Worm (Caenorhabditis elegans): ENCODE results near the gene nlp-7.

Gene nlp-7

DNA sequence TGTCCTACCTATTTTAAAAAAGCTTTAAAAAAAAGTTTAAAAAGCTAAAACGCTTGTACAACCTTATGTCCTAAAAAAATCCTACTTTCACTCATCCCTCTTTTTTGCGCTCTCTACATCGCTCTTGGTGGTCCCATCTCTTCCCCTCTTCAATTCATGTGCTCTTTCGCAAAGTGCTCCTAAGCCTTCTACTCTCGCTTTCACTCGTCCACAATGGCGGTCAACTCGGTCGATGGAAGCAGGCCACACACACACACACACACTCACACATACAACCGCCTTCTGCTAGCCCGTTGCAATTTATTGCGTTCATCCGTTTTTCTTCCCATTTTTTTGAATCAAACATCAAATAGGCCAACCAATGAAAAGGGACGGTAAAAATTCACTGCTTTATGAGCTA lies 23.8 kb upstream of the nlp-7 start:
- TF ChIP-seq hmg-1.1 (GFP tag; IDR thresholded peaks at IDR 0.05) (peak; percentile 54; the same call in 1 of the 2 replicates), ceh-82 (tag; optimal IDR thresholded peaks at IDR 0.05) (no peak), lin-29 (GFP tag; IDR thresholded peaks at IDR 0.05) (no peak), mes-2 (tag; optimal IDR thresholded peaks at IDR 0.05; ENCODE audit: poor library complexity, severe bottlenecking) (peak; percentile 47), aha-1 (tag) (peak; percentile 79), hif-1 (tag; optimal IDR thresholded peaks at IDR 0.05) (no peak), egl-43 (GFP tag; IDR thresholded peaks at IDR 0.05) (0 out of 2 replicates have a peak, but pooled peaks have one; percentile 46), set-16 (GFP tag; IDR thresholded peaks at IDR 0.05) (no peak), attf-4 (tag; optimal IDR thresholded peaks at IDR 0.05) (no peak), mdt-29 (GFP tag; IDR thresholded peaks at IDR 0.05) (no peak)

DNA sequence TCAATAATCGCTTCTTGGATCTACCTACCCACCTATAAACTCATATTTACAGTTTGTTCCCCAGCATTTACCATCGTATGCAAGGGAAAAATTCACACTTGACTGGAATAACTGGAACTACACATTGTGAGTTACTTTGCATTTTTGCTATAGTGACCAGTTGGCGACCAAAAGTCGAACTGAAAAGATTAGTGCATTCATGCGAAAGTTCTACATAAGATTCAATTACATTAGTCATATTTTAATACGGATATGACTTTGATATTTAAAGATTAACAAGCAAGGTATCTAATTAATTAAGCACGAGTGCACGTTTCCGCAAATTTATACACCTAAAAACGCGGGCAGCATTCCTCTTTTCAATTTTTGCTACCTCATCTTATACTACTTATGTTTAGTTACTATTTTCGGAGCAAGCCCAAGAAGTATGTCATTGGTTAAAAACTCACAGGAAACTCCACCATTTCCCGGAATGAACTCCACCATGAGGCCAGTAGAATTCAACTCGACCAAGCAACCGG lies 21.9 kb upstream of the nlp-7 start, which contains the start of gene jmjd-3.1:
Gene jmjd-3.1 (plus strand): TSS at position 51 of the 521 bp plus-strand sequence.
- TF ChIP-seq unc-62 (GFP tag; optimal IDR thresholded peaks at IDR 0.05 in 1 of 2) (peak in 1 of 2 experiments; percentile 69), unc-62 (tag; optimal IDR thresholded peaks at IDR 0.05) (no peak), gei-8 (GFP tag; optimal IDR thresholded peaks at IDR 0.05) (no peak)

DNA sequence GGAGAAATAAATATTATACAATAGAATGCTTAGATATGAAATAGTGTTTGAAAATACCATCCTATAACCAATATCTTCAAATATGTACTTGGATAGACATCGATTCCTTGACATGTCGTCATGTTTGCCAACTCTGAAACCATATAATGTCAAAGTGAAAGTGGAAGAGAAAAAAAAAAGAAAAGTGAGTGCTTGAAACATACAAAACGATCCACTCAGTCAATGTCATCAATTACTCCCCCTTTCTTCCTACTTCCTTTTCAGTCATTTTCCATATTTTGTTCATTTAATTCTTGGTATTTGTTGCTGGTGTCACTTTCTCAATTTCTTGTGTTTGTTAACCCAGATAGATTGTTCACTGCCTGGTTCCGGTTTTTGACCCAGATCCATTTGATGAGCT lies 12.8 kb upstream of the nlp-7 start, which contains the start of gene F18E9.4:
Gene F18E9.4 (plus strand): TSS at position 301 of the 400 bp plus-strand sequence.
- no peak for TF ChIP-seq pha-4 (GFP tag; IDR thresholded peaks at IDR 0.05)
- TF ChIP-seq pha-4 (tag; optimal IDR thresholded peaks at IDR 0.05): no peak
- no peak for TF ChIP-seq tag-97 (GFP tag; IDR thresholded peaks at IDR 0.05)
- peak; percentile 22 for TF ChIP-seq aha-1 (tag)
- TF ChIP-seq daf-8 (GFP tag; IDR thresholded peaks at IDR 0.05): no peak

DNA sequence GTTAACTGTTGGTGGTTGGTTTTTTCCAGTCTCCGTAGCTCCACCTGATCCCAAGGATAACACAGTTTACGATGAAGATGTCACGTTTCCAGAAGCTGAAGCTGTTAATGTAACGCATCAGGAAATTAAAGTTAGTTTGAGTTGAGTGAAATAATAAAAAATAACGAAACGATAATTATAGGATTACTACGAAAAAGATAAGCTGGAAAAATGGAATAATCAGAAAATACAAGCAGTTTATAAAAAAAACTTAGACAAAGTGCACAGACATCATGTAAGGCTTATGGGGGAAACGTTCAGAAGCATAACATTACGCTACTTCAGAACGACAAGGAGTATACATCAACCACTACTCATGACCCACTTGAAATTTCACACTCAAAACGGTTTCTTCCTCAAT lies 11.5 kb upstream of the nlp-7 start, which contains the start of gene F18E9.8:
Gene F18E9.8 (minus strand): TSS at position 101 of the 400 bp plus-strand sequence.
- no peak for TF ChIP-seq egl-43 (GFP tag; IDR thresholded peaks at IDR 0.05)
- TF ChIP-seq dve-1 (tag; optimal IDR thresholded peaks at IDR 0.05; ENCODE audit: insufficient read depth): no peak
- TF ChIP-seq rbr-2 (tag; optimal IDR thresholded peaks at IDR 0.05): no peak

DNA sequence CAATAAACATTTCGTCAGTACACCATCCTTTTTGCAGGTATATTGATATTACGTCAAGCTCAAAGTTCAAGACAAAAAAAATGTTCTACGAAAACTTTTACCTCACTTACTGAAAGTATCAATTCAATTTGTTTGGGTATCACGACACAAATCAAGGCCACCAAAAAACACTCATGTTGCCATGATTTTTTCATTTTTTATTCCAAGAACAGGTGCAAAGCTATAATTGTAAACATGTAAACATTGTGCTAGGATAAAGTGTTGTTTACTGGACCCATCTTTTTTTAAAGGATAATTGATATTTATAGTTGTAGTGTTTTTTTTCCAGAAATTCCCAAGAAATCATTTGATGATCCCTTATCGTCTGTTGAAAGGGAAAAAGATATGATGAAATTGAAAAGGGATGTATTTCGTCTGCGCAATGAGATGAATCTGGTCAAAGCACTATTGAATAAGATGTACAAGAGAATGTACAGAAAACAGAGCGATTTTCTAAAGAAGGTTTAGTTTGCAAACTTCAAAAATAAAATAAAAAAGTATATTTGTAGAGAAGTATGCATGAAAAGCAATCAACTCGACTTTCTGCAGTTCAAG lies 10.1 kb upstream of the nlp-7 start:
- TF ChIP-seq hlh-30 (tag; optimal IDR thresholded peaks at IDR 0.05; ENCODE audit: insufficient read depth) (no peak), nhr-11 (tag; optimal IDR thresholded peaks at IDR 0.05) (peak; percentile 36), egl-27 (tag; optimal IDR thresholded peaks at IDR 0.05) (no peak), nhr-28 (tag; optimal IDR thresholded peaks at IDR 0.05) (peak; percentile 9)

DNA sequence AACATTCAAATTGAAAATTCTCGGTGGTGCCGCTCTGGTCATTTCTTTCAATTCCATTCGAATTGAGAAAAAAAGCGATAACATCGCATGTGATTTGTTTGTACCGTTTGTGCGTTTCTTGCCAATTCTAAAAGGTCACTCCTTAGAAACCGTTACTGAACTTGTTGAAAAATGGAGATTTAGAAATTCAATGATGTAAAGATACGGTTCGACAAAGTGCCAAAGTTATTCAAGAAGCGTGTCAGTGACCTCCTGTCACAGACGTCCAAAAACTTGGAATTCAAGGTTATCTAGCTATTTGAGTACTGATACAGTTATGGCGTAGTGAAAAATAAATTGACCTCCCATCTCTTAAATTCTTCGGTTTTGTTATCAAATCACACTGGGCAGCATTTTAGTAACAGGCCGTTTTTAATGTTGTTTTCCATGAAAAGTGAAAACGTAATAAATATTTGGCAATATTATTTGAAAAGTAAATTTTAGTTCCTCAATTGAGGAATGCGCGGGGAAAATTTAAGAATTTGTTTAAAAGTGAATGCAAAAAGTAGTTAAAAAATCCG lies 8.1 kb upstream of the nlp-7 start:
- no peak for TF ChIP-seq aha-1 (tag)
- TF ChIP-seq ztf-11 (tag; optimal IDR thresholded peaks at IDR 0.05): no peak
- no peak for TF ChIP-seq dpl-1 (GFP tag; optimal IDR thresholded peaks at IDR 0.05)
- no peak for TF ChIP-seq pha-4 (GFP tag; IDR thresholded peaks at IDR 0.05)
- no peak for TF ChIP-seq pha-4 (tag; optimal IDR thresholded peaks at IDR 0.05)
- no peak for TF ChIP-seq F44E2.7 (GFP tag; IDR thresholded peaks at IDR 0.05)
- no peak for TF ChIP-seq madf-9 (GFP tag; conservative IDR thresholded peaks at IDR 0.05)
- no peak for TF ChIP-seq D1046.2 (GFP tag; IDR thresholded peaks at IDR 0.05)
- TF ChIP-seq attf-4 (tag; optimal IDR thresholded peaks at IDR 0.05): no peak
- TF ChIP-seq dve-1 (tag; optimal IDR thresholded peaks at IDR 0.05; ENCODE audit: insufficient read depth): no peak
- no peak for TF ChIP-seq F37D6.2 (tag; optimal IDR thresholded peaks at IDR 0.05)
- no peak for TF ChIP-seq mep-1 (tag; optimal IDR thresholded peaks at IDR 0.05)
- no peak for TF ChIP-seq snpc-1.2 (GFP tag; IDR thresholded peaks at IDR 0.05)
- no peak for TF ChIP-seq ceh-44 (GFP tag; IDR thresholded peaks at IDR 0.05)
- no peak for TF ChIP-seq hlh-11 (tag; optimal IDR thresholded peaks at IDR 0.05)
- no peak for TF ChIP-seq ces-1 (GFP tag; optimal IDR thresholded peaks at IDR 0.05)
- TF ChIP-seq lin-29 (GFP tag; IDR thresholded peaks at IDR 0.05): no peak
- TF ChIP-seq nhr-102 (tag; optimal IDR thresholded peaks at IDR 0.05): no peak
- TF ChIP-seq fkh-10 (GFP tag; optimal IDR thresholded peaks at IDR 0.05): no peak
- no peak for TF ChIP-seq madf-5 (GFP tag; IDR thresholded peaks at IDR 0.05)
- TF ChIP-seq mxl-3 (GFP tag; optimal IDR thresholded peaks at IDR 0.05): no peak
